Fruit fly (Drosophila melanogaster) whole organism, pupa: ENCODE data around the gene Indy.
A peak's percentile ranks its signal among the peaks of the same experiment; 100 is the strongest.

Source experiments
- CG10348 ChIP-seq: fragments of 200-800 bp; sonication (Bioruptor generic); IDR thresholded peaks from 2 replicates; pipeline ENCODE4 v1.3.6; 2022; ENCODE audit warnings: missing biosample characterization, missing genetic modification characterization
- CG12605 ChIP-seq: fragments of 200-800 bp; sonication (Bioruptor generic); IDR thresholded peaks from 2 replicates; pipeline ENCODE4 v1.3.6; 2022; ENCODE audit warnings: missing biosample characterization, missing genetic modification characterization
- CG13204 ChIP-seq: fragments of 200-800 bp; sonication (Bioruptor generic); optimal IDR thresholded peaks from 2 replicates; lab custom pipeline; 2018; ENCODE audit warnings: missing biosample characterization, mild to moderate bottlenecking, missing genetic modification characterization, moderate library complexity
- CG14655 ChIP-seq: fragments of 200-800 bp; sonication (Bioruptor generic); optimal IDR thresholded peaks from 3 replicates; lab custom pipeline; 2017; ENCODE audit warnings: mild to moderate bottlenecking, missing biosample characterization, missing genetic modification reagents, missing genetic modification characterization
- CG15710 ChIP-seq: fragments of 200-800 bp; sonication (Bioruptor generic); optimal IDR thresholded peaks from 2 replicates; lab custom pipeline; 2018; ENCODE audit warnings: missing biosample characterization, mild to moderate bottlenecking, missing genetic modification characterization, moderate library complexity
- CG17806 ChIP-seq: fragments of 200-800 bp; sonication (Bioruptor generic); optimal IDR thresholded peaks from 2 replicates; lab custom pipeline; 2018; ENCODE audit warnings: missing biosample characterization, mild to moderate bottlenecking, missing genetic modification characterization, moderate library complexity
- CG32121 ChIP-seq: fragments of 200-800 bp; sonication (Bioruptor generic); IDR thresholded peaks from 2 replicates; pipeline ENCODE4 v1.3.6; 2022; ENCODE audit warnings: missing biosample characterization, missing genetic modification characterization
- CG34367 ChIP-seq: fragments of 200-800 bp; sonication (Bioruptor generic); optimal IDR thresholded peaks from 2 replicates; lab custom pipeline; 2018; ENCODE audit warnings: missing biosample characterization, mild to moderate bottlenecking, missing genetic modification characterization
- CG4496 ChIP-seq: fragments of 200-800 bp; sonication (Bioruptor generic); IDR thresholded peaks from 3 replicates; pipeline ENCODE4 v1.3.6; 2022; ENCODE audit warnings: missing biosample characterization, missing genetic modification characterization
- CG8159 ChIP-seq: fragments of 200-800 bp; sonication (Bioruptor generic); optimal IDR thresholded peaks from 3 replicates; lab custom pipeline; 2018; ENCODE audit warnings: missing biosample characterization, mild to moderate bottlenecking, missing genetic modification characterization, moderate library complexity
- CG8301 ChIP-seq: fragments of 200-800 bp; sonication (Bioruptor generic); optimal IDR thresholded peaks from 2 replicates; lab custom pipeline; 2018; ENCODE audit warnings: missing biosample characterization, mild to moderate bottlenecking, missing genetic modification characterization
- CG9948 ChIP-seq: fragments of 200-800 bp; sonication (Bioruptor generic); optimal IDR thresholded peaks from 2 replicates; lab custom pipeline; 2018; ENCODE audit warnings: missing biosample characterization, mild to moderate bottlenecking, missing genetic modification characterization, moderate library complexity
- D1 ChIP-seq: fragments of 200-800 bp; sonication (Bioruptor generic); optimal IDR thresholded peaks from 2 replicates; lab custom pipeline; 2018; ENCODE audit warnings: missing biosample characterization, mild to moderate bottlenecking, missing genetic modification characterization, moderate library complexity
- EcR ChIP-seq: fragments of 200-800 bp; sonication (Bioruptor generic); optimal IDR thresholded peaks from 3 replicates; lab custom pipeline; 2019; ENCODE audit warnings: missing biosample characterization, missing genetic modification characterization, mild to moderate bottlenecking, moderate library complexity, missing genetic modification reagents
- Ets98B ChIP-seq: fragments of 200-800 bp; sonication (Bioruptor generic); IDR thresholded peaks from 2 replicates; pipeline ENCODE4 v1.3.6; 2022; ENCODE audit warnings: missing biosample characterization, missing genetic modification characterization
- Pif1A ChIP-seq: fragments of 200-800 bp; sonication (Bioruptor generic); optimal IDR thresholded peaks from 3 replicates; lab custom pipeline; 2016; ENCODE audit warnings: missing biosample characterization, missing genetic modification characterization
- Pif1B ChIP-seq: fragments of 200-800 bp; sonication (Bioruptor generic); optimal IDR thresholded peaks from 3 replicates; lab custom pipeline; 2016; ENCODE audit warnings: missing biosample characterization, missing genetic modification characterization
- Snoo ChIP-seq: fragments of 200-800 bp; sonication (Bioruptor generic); optimal IDR thresholded peaks from 3 replicates; lab custom pipeline; 2017; ENCODE audit warnings: missing biosample characterization, mild to moderate bottlenecking, missing genetic modification characterization, inconsistent platforms
- fd96Ca ChIP-seq: fragments of 200-800 bp; sonication (Bioruptor generic); IDR thresholded peaks from 3 replicates; pipeline ENCODE4 v1.3.6; 2022; ENCODE audit warnings: missing biosample characterization, missing genetic modification characterization
- gl ChIP-seq: fragments of 200-800 bp; sonication (Bioruptor generic); optimal IDR thresholded peaks from 2 replicates; lab custom pipeline; 2018; ENCODE audit warnings: missing biosample characterization, mild to moderate bottlenecking, missing genetic modification characterization
- rn ChIP-seq: fragments of 200-800 bp; sonication (Bioruptor generic); IDR thresholded peaks from 2 replicates; pipeline ENCODE4 v1.3.6; 2022; ENCODE audit warnings: missing biosample characterization, missing genetic modification characterization

The Indy gene

dm6 chr3L:18799508-18800062 lies 46.5 kb downstream of the Indy start:
- TF ChIP-seq D1 (tag; lab: Kevin White, UChicago) (peak; percentile 66), rn (GFP tag; lab: Robert Waterston, UW) (no peak), CG17806 (tag; lab: Kevin White, UChicago) (peak; percentile 44), CG15710 (peak; percentile 33), CG12605 (GFP tag; lab: Robert Waterston, UW) (no peak), gl (no peak), CG9948 (tag; lab: Kevin White, UChicago) (peak; percentile 17), CG10348 (GFP tag; lab: Robert Waterston, UW) (no peak), CG8159 (tag; lab: Kevin White, UChicago) (peak; percentile 65), Snoo (tag; lab: Kevin White, UChicago) (no peak), CG13204 (GFP tag; lab: Kevin White, UChicago) (no peak)

DNA sequence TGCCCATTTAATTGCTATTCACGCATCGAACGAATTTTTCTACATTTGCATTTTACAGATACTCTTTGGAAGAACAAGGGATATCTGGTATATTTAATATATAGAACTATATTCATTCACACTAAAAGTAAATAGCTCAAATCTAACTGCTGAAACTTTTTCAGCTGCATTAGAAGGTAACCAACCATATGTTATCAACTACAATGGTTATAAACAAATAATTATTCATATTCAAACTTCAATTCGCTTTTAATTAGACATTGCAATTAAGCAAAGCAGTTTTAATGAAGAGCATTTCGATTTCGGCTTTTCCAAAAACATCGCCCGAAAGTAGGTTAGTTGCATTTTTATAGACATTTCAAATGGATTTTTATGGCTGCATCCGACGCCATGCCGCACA lies 49.7 kb downstream of the Indy start:
- TF ChIP-seq CG10348 (GFP tag; lab: Robert Waterston, UW) (no peak), CG32121 (0 out of 2 replicates have a peak, but pooled peaks have one; percentile 14), Pif1A (GFP tag; lab: Kevin White, UChicago) (no peak), CG8301 (tag; lab: Kevin White, UChicago) (no peak), gl (no peak)

- TF ChIP-seq CG13204 (GFP tag; lab: Kevin White, UChicago) (no peak), CG34367 (no peak), CG32121 (peak; percentile 51; the same call in 1 of the 2 replicates)
- TF ChIP-seq, all 21 proteins: peak for 1
Observed at dm6 chr3L:18795056-18795841, 50.8 kb downstream of the Indy start.

dm6 chr3L:18792834-18793233 lies 53.2 kb downstream of the Indy start:
- TF ChIP-seq EcR (peak; percentile 18), gl (no peak), CG4496 (GFP tag; lab: Robert Waterston, UW) (0 out of 3 replicates have a peak, but pooled peaks have one; percentile 50), CG10348 (GFP tag; lab: Robert Waterston, UW) (no peak), Snoo (tag; lab: Kevin White, UChicago) (no peak), CG17806 (tag; lab: Kevin White, UChicago) (no peak), Pif1B (no peak), CG32121 (0 out of 2 replicates have a peak, but pooled peaks have one; percentile 13), CG12605 (GFP tag; lab: Robert Waterston, UW) (peak; percentile 28; the same call in 1 of the 2 replicates), CG34367 (no peak), CG13204 (GFP tag; lab: Kevin White, UChicago) (peak; percentile 10), CG15710 (no peak), D1 (tag; lab: Kevin White, UChicago) (no peak), Ets98B (GFP tag; lab: Robert Waterston, UW) (peak; percentile 25; the same call in 1 of the 2 replicates), CG8159 (tag; lab: Kevin White, UChicago) (no peak), rn (GFP tag; lab: Robert Waterston, UW) (no peak), Pif1A (GFP tag; lab: Kevin White, UChicago) (no peak), CG14655 (GFP tag; lab: Kevin White, UChicago) (no peak), fd96Ca (0 out of 3 replicates have a peak, but pooled peaks have one; percentile 16), CG8301 (tag; lab: Kevin White, UChicago) (no peak), CG9948 (tag; lab: Kevin White, UChicago) (no peak)

- TF ChIP-seq Pif1A (GFP tag; lab: Kevin White, UChicago): no peak
- no peak for TF ChIP-seq D1 (tag; lab: Kevin White, UChicago)
- no peak for TF ChIP-seq CG32121
- no peak for TF ChIP-seq CG4496 (GFP tag; lab: Robert Waterston, UW)
- TF ChIP-seq EcR: peak; percentile 47
Observed at dm6 chr3L:18792009-18792339, 54.1 kb downstream of the Indy start.

DNA sequence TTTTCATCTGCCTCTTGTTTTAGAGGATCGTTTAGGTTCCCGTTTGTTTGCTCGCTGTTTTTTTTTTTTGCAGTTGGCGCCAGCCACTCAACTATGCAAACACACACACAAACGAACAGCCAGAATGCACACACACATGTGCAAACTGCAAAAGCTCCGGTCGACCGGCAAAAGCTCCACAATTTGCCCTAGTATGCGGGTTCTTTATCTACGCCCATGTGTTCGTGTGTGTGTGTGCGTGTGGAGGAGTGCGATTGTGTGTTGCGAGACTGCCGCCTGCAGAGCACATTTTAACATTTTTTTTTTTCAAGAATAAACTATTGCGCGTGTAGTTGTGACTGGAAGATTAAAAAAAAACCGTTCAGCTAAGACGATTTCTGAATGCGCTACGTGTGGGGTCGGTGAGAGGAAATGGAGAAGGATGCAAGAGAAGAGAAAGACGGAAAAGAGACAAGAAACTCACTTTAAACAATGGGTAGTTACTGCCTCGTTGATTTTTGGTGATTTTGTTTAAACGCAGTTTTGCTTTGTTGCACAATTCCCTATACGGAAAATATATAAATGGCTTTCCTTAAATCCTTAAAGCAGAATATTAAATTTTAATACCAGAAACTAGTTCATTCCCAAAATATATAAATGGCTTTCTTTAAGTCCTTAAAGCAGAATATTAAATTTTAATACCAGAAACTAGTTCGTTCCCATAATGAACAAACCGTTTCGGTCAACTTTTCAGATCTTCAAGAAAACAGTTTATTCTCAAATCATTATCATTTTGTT lies 54.6 kb downstream of the Indy start:
- TF ChIP-seq Snoo (tag; lab: Kevin White, UChicago) (no peak), D1 (tag; lab: Kevin White, UChicago) (no peak), EcR (peak; percentile 62), CG17806 (tag; lab: Kevin White, UChicago) (peak; percentile 62), CG14655 (GFP tag; lab: Kevin White, UChicago) (peak; percentile 55), CG10348 (GFP tag; lab: Robert Waterston, UW) (no peak), CG32121 (peak; percentile 72), CG12605 (GFP tag; lab: Robert Waterston, UW) (peak; percentile 66), CG8301 (tag; lab: Kevin White, UChicago) (peak; percentile 34), CG13204 (GFP tag; lab: Kevin White, UChicago) (peak; percentile 32), Pif1B (peak; percentile 52), Pif1A (GFP tag; lab: Kevin White, UChicago) (peak; percentile 35), CG34367 (peak; percentile 74), CG8159 (tag; lab: Kevin White, UChicago) (peak; percentile 70), CG9948 (tag; lab: Kevin White, UChicago) (peak; percentile 48), rn (GFP tag; lab: Robert Waterston, UW) (no peak), Ets98B (GFP tag; lab: Robert Waterston, UW) (peak; percentile 48), gl (peak; percentile 82), fd96Ca (peak; percentile 76; the same call in 2 of the 3 replicates), CG4496 (GFP tag; lab: Robert Waterston, UW) (peak; percentile 86), CG15710 (peak; percentile 72)
